Worm (Caenorhabditis elegans) whole organism, L3 larva: ENCODE data around the gene syx-6.

Experiments used
- R02D3.7 ChIP-seq: fragments of 150-350 bp; optimal IDR thresholded peaks from 2 replicates; lab custom pipeline; 2014; ENCODE audit warnings: missing biosample characterization, missing genetic modification characterization
- ZK546.5 ChIP-seq: sonication (generic microtip); optimal IDR thresholded peaks from 2 replicates; lab custom pipeline; 2017; ENCODE audit warnings: missing biosample characterization, missing genetic modification characterization
- ceh-16 ChIP-seq: sonication (generic microtip); optimal IDR thresholded peaks from 2 replicates; lab custom pipeline; 2017; ENCODE audit warnings: missing biosample characterization, missing genetic modification characterization
- ceh-28 ChIP-seq: fragments of 150-350 bp; optimal IDR thresholded peaks from 2 replicates; lab custom pipeline; 2014; ENCODE audit warnings: missing biosample characterization, missing genetic modification reagents, missing genetic modification characterization
- ceh-82 ChIP-seq: fragments of 150-350 bp; optimal IDR thresholded peaks from 2 replicates; lab custom pipeline; 2014; ENCODE audit warnings: missing biosample characterization, missing genetic modification characterization
- ceh-9 ChIP-seq: sonication (generic microtip); optimal IDR thresholded peaks from 2 replicates; lab custom pipeline; 2018; ENCODE audit warnings: missing biosample characterization, missing genetic modification characterization
- daf-12 ChIP-seq: fragments of 150-350 bp; optimal IDR thresholded peaks from 2 replicates; lab custom pipeline; 2014; ENCODE audit warnings: missing biosample characterization, missing genetic modification reagents, missing genetic modification characterization
- egl-5 ChIP-seq: fragments of 150-350 bp; optimal IDR thresholded peaks from 2 replicates; lab custom pipeline; 2017; ENCODE audit warnings: missing biosample characterization, missing genetic modification reagents, missing genetic modification characterization, inconsistent platforms
- elt-1 ChIP-seq: fragments of 150-350 bp; optimal IDR thresholded peaks from 2 replicates; lab custom pipeline; 2014; ENCODE audit warnings: missing biosample characterization, missing genetic modification characterization
- elt-2 ChIP-seq: sonication (generic microtip); optimal IDR thresholded peaks from 2 replicates; lab custom pipeline; 2016; ENCODE audit warnings: missing genetic modification reagents, mild to moderate bottlenecking, missing genetic modification characterization, missing compliant biosample characterization
- eor-1 ChIP-seq, 2 experiments: fragments of 150-350 bp; optimal IDR thresholded peaks; 2 replicates each; lab custom pipeline; 2014 to 2018; ENCODE audit warnings: missing biosample characterization in 2 of 2, missing genetic modification characterization in 2 of 2
- fkh-10 ChIP-seq: sonication (generic microtip); optimal IDR thresholded peaks from 2 replicates; lab custom pipeline; 2017; ENCODE audit warnings: missing biosample characterization, missing genetic modification reagents, missing genetic modification characterization
- fkh-2 ChIP-seq: fragments of 150-350 bp; optimal IDR thresholded peaks from 2 replicates; lab custom pipeline; 2014; ENCODE audit warnings: missing biosample characterization, missing genetic modification reagents, missing genetic modification characterization
- fos-1 ChIP-seq: fragments of 150-350 bp; optimal IDR thresholded peaks from 2 replicates; lab custom pipeline; 2014; ENCODE audit warnings: missing biosample characterization, missing genetic modification characterization
- hmg-11 ChIP-seq: sonication (generic microtip); optimal IDR thresholded peaks from 2 replicates; lab custom pipeline; 2016; ENCODE audit warnings: missing genetic modification characterization, missing compliant biosample characterization
- jun-1 ChIP-seq: fragments of 150-350 bp; optimal IDR thresholded peaks from 2 replicates; lab custom pipeline; 2014; ENCODE audit warnings: missing biosample characterization, missing genetic modification reagents, missing genetic modification characterization
- lin-39 ChIP-seq: fragments of 150-350 bp; optimal IDR thresholded peaks from 2 replicates; lab custom pipeline; 2018; ENCODE audit warnings: missing biosample characterization, missing genetic modification reagents, missing genetic modification characterization
- lsy-12 ChIP-seq: sonication (generic microtip); optimal IDR thresholded peaks from 2 replicates; lab custom pipeline; 2016; ENCODE audit warnings: mild to moderate bottlenecking, missing genetic modification characterization, missing compliant biosample characterization
- mdl-1 ChIP-seq: fragments of 150-350 bp; optimal IDR thresholded peaks from 2 replicates; lab custom pipeline; 2014; ENCODE audit warnings: missing biosample characterization, missing genetic modification characterization
- mml-1 ChIP-seq: fragments of 150-350 bp; sonication (generic microtip); optimal IDR thresholded peaks from 3 replicates; lab custom pipeline; 2014; ENCODE audit warnings: missing biosample characterization, missing genetic modification characterization
- nfya-1 ChIP-seq: sonication (generic microtip); optimal IDR thresholded peaks from 2 replicates; lab custom pipeline; 2017; ENCODE audit warnings: missing genetic modification characterization, mild to moderate bottlenecking, missing compliant biosample characterization, antibody characterized with exemption, moderate library complexity; ENCODE audit not compliant: insufficient read depth
- nhr-11 ChIP-seq: fragments of 150-350 bp; optimal IDR thresholded peaks from 2 replicates; lab custom pipeline; 2014; ENCODE audit warnings: missing biosample characterization, missing genetic modification characterization
- nhr-12 ChIP-seq: fragments of 150-350 bp; optimal IDR thresholded peaks from 2 replicates; lab custom pipeline; 2014; ENCODE audit warnings: missing biosample characterization, missing genetic modification characterization
- nhr-23 ChIP-seq: fragments of 150-350 bp; optimal IDR thresholded peaks from 2 replicates; lab custom pipeline; 2014; ENCODE audit warnings: missing biosample characterization, missing genetic modification reagents, missing genetic modification characterization
- nhr-25 ChIP-seq: sonication (generic microtip); optimal IDR thresholded peaks from 2 replicates; lab custom pipeline; 2017; ENCODE audit warnings: missing biosample characterization, missing genetic modification characterization
- nhr-28 ChIP-seq: fragments of 150-350 bp; optimal IDR thresholded peaks from 2 replicates; lab custom pipeline; 2014; ENCODE audit warnings: missing biosample characterization, missing genetic modification characterization
- nhr-43 ChIP-seq: sonication (generic microtip); optimal IDR thresholded peaks from 2 replicates; lab custom pipeline; 2016; ENCODE audit warnings: mild to moderate bottlenecking, missing genetic modification characterization, missing compliant biosample characterization; ENCODE audit not compliant: poor library complexity, severe bottlenecking
- nhr-67 ChIP-seq: fragments of 150-350 bp; optimal IDR thresholded peaks from 2 replicates; lab custom pipeline; 2014; ENCODE audit warnings: missing biosample characterization, missing genetic modification characterization
- nhr-76 ChIP-seq: fragments of 150-350 bp; sonication (generic microtip); optimal IDR thresholded peaks from 5 replicates; lab custom pipeline; 2014; ENCODE audit warnings: missing biosample characterization, missing genetic modification characterization
- nhr-77 ChIP-seq: fragments of 150-350 bp; optimal IDR thresholded peaks from 2 replicates; lab custom pipeline; 2014; ENCODE audit warnings: missing biosample characterization, missing genetic modification characterization
- pha-4 ChIP-seq: fragments of 150-350 bp; optimal IDR thresholded peaks from 2 replicates; lab custom pipeline; 2014; ENCODE audit warnings: missing biosample characterization, missing genetic modification reagents, missing genetic modification characterization
- pqm-1 ChIP-seq: fragments of 150-350 bp; optimal IDR thresholded peaks from 2 replicates; lab custom pipeline; 2017; ENCODE audit warnings: missing biosample characterization, missing genetic modification characterization, inconsistent platforms
- sea-2 ChIP-seq: fragments of 150-350 bp; sonication (generic microtip); optimal IDR thresholded peaks from 4 replicates; lab custom pipeline; 2014; ENCODE audit warnings: missing biosample characterization, missing genetic modification reagents, missing genetic modification characterization
- skn-1 ChIP-seq: fragments of 150-350 bp; optimal IDR thresholded peaks from 2 replicates; lab custom pipeline; 2014; ENCODE audit warnings: missing biosample characterization, missing genetic modification characterization
- snpc-4 ChIP-seq: fragments of 150-350 bp; optimal IDR thresholded peaks from 2 replicates; lab custom pipeline; 2014; ENCODE audit warnings: missing biosample characterization, missing genetic modification characterization
- tbx-2 ChIP-seq: sonication (generic microtip); optimal IDR thresholded peaks from 2 replicates; lab custom pipeline; 2016; ENCODE audit warnings: mild to moderate bottlenecking, missing genetic modification characterization, missing compliant biosample characterization
- unc-62 ChIP-seq: fragments of 150-350 bp; sonication (generic microtip); optimal IDR thresholded peaks from 4 replicates; lab custom pipeline; 2014; ENCODE audit warnings: missing biosample characterization, missing genetic modification reagents, missing genetic modification characterization
- zag-1 ChIP-seq: fragments of 150-350 bp; optimal IDR thresholded peaks from 2 replicates; lab custom pipeline; 2014; ENCODE audit warnings: missing biosample characterization, missing genetic modification characterization
- ztf-11 ChIP-seq: fragments of 150-350 bp; optimal IDR thresholded peaks from 2 replicates; lab custom pipeline; 2014; ENCODE audit warnings: missing biosample characterization, missing genetic modification characterization
- ztf-4 ChIP-seq: fragments of 150-350 bp; optimal IDR thresholded peaks from 2 replicates; lab custom pipeline; 2014; ENCODE audit warnings: missing biosample characterization, missing genetic modification characterization

syx-6 gene

ce11 chrX:3117204-3117603 lies 47.1 kb upstream of the syx-6 start:
- peak; percentile 90 for TF ChIP-seq elt-2
- TF ChIP-seq pqm-1 (tag; lab: Kevin White, UChicago): peak; percentile 79
- peak; percentile 37 for TF ChIP-seq pha-4 (tag; lab: Kevin White, UChicago)
- TF ChIP-seq tbx-2 (tag; lab: Kevin White, UChicago): peak; percentile 12
- no peak for TF ChIP-seq ceh-82 (tag; lab: Kevin White, UChicago)
- peak; percentile 65 for TF ChIP-seq ceh-28 (tag; lab: Kevin White, UChicago)
- TF ChIP-seq nhr-43: peak; percentile 23
- no peak for TF ChIP-seq lin-39 (tag; lab: Kevin White, UChicago)
- no peak for TF ChIP-seq nhr-77 (tag; lab: Kevin White, UChicago)

ce11 chrX:3118596-3119287 lies 45.6 kb upstream of the syx-6 start:
- TF ChIP-seq mml-1 (tag; lab: Kevin White, UChicago): no peak

ce11 chrX:3119606-3120005 lies 44.7 kb upstream of the syx-6 start:
- no peak for TF ChIP-seq elt-1 (tag; lab: Kevin White, UChicago)
- no peak for TF ChIP-seq fos-1 (tag; lab: Kevin White, UChicago)
- no peak for TF ChIP-seq R02D3.7
- no peak for TF ChIP-seq ceh-16 (tag; lab: Kevin White, UChicago)
- TF ChIP-seq ceh-28 (tag; lab: Kevin White, UChicago): no peak
- no peak for TF ChIP-seq nhr-67
- TF ChIP-seq egl-5 (tag; lab: Kevin White, UChicago): no peak
- TF ChIP-seq nhr-23: no peak
- no peak for TF ChIP-seq eor-1 (tag; optimal IDR thresholded peaks at IDR 0.05; lab: Kevin White, UChicago)
- TF ChIP-seq lsy-12 (tag; lab: Kevin White, UChicago): no peak
- no peak for TF ChIP-seq tbx-2 (tag; lab: Kevin White, UChicago)
- TF ChIP-seq elt-2: no peak

ce11 chrX:3126233-3126632 lies 38.1 kb upstream of the syx-6 start:
- TF ChIP-seq elt-1 (tag; lab: Kevin White, UChicago) (no peak), fkh-10 (GFP tag; lab: Kevin White, UChicago) (peak; percentile 12), nfya-1 (tag; lab: Kevin White, UChicago) (peak; percentile 49), hmg-11 (tag; lab: Kevin White, UChicago) (peak; percentile 54), lin-39 (tag; lab: Kevin White, UChicago) (peak; percentile 89)
- TF ChIP-seq, all 47 proteins: peak for 4

- TF ChIP-seq pqm-1 (tag; lab: Kevin White, UChicago): peak; percentile 47
- no peak for TF ChIP-seq fkh-2 (tag; lab: Kevin White, UChicago)
- no peak for TF ChIP-seq R02D3.7
Measured at ce11 chrX:3126979-3127378, 37.3 kb upstream of the syx-6 start, which contains the start of gene spc-1. Gene spc-1, minus strand, starts transcription at chrX:3127079.

- TF ChIP-seq elt-2 (peak; percentile 92), nfya-1 (tag; lab: Kevin White, UChicago) (peak; percentile 92), jun-1 (tag; lab: Kevin White, UChicago) (peak; percentile 96), nhr-11 (tag; lab: Kevin White, UChicago) (peak; percentile 87), ztf-4 (peak; percentile 76), nhr-43 (peak; percentile 76), unc-62 (peak; percentile 90), mdl-1 (tag; lab: Kevin White, UChicago) (peak; percentile 54), ceh-28 (tag; lab: Kevin White, UChicago) (peak; percentile 80), elt-1 (tag; lab: Kevin White, UChicago) (peak; percentile 78), nhr-25 (tag; lab: Kevin White, UChicago) (peak; percentile 95), sea-2 (GFP tag; lab: Kevin White, UChicago) (no peak), zag-1 (tag; lab: Kevin White, UChicago) (peak; percentile 60), ceh-9 (no peak), tbx-2 (tag; lab: Kevin White, UChicago) (peak; percentile 86), fkh-10 (GFP tag; lab: Kevin White, UChicago) (peak; percentile 67), ceh-82 (tag; lab: Kevin White, UChicago) (peak; percentile 68), ztf-11 (tag; lab: Kevin White, UChicago) (no peak), ceh-16 (tag; lab: Kevin White, UChicago) (no peak), nhr-28 (no peak), snpc-4 (tag; lab: Kevin White, UChicago) (peak; percentile 51), daf-12 (tag; lab: Kevin White, UChicago) (no peak), nhr-76 (tag; lab: Kevin White, UChicago) (no peak), lsy-12 (tag; lab: Kevin White, UChicago) (peak; percentile 92), ZK546.5 (tag; lab: Kevin White, UChicago) (no peak), fos-1 (tag; lab: Kevin White, UChicago) (peak; percentile 93), nhr-12 (no peak), skn-1 (tag; lab: Kevin White, UChicago) (peak; percentile 87)
Measured at ce11 chrX:3127626-3128142, 36.6 kb upstream of the syx-6 start.
